Worm (Caenorhabditis elegans) whole organism, late embryonic: ENCODE measurements around the gene T28H11.8.

ENCODE experiments used
- ama-1 ChIP-seq: fragments of 150-350 bp; optimal IDR thresholded peaks from 2 replicates; lab custom pipeline; 2014
- elt-4 ChIP-seq: sonication (generic microtip); optimal IDR thresholded peaks from 2 replicates; lab custom pipeline; 2016; ENCODE audit warnings: missing genetic modification characterization, missing compliant biosample characterization
- fax-1 ChIP-seq: sonication (generic microtip); optimal IDR thresholded peaks from 2 replicates; lab custom pipeline; 2016; ENCODE audit warnings: missing genotype, missing genetic modification characterization, missing compliant biosample characterization
- lin-11 ChIP-seq: fragments of 200-800 bp; sonication (Bioruptor generic); optimal IDR thresholded peaks from 2 replicates; lab custom pipeline; 2018; ENCODE audit warnings: mild to moderate bottlenecking, missing genetic modification characterization, missing compliant biosample characterization
- pha-4 ChIP-seq: fragments of 150-350 bp; optimal IDR thresholded peaks from 2 replicates; lab custom pipeline; 2018; ENCODE audit warnings: missing biosample characterization, missing genetic modification reagents, missing genetic modification characterization
- rnt-1 ChIP-seq: sonication (generic microtip); optimal IDR thresholded peaks from 2 replicates; lab custom pipeline; 2016; ENCODE audit warnings: missing genetic modification characterization, missing compliant biosample characterization
- sox-4 ChIP-seq: sonication (generic microtip); optimal IDR thresholded peaks from 2 replicates; lab custom pipeline; 2017; ENCODE audit warnings: mild to moderate bottlenecking, missing genetic modification characterization, inconsistent platforms, missing compliant biosample characterization

DNA sequence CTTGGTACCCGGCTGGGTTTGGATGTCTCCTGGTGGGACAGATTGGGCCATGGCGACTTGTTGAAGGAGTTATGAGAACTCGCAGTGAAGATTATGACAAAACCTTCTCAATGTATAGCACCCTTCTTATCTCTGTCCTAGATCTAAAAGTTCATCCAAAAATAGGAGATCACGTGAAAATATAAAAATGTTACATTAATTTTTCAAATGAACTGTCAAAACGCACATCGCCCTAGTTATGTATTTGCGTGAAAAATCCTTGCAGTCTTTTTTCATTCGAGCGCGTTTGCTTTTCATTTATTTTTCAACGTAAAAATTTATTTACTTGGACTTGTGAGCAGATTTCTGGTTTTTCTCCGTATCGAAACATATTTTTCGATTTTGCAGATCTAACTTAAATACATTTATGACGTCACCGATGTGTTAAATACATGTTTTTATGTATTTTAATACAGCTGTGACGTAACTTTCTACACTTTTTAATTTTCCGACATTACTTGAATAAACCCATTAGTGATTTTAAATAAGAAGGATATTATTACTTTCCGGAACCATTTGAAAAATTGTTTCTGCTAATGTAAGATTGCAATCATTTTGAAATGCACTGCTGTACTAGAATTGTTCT lies 35.6 kb upstream of the T28H11.8 start, which contains the start of gene msp-55:
- no peak for TF ChIP-seq lin-11 (tag; lab: Kevin White, UChicago)
- no peak for TF ChIP-seq ama-1 (lab: Kevin White, UChicago)
- no peak for TF ChIP-seq elt-4 (tag; lab: Kevin White, UChicago)
- no peak for TF ChIP-seq fax-1
- no peak for TF ChIP-seq rnt-1 (tag; lab: Kevin White, UChicago)
- no peak for TF ChIP-seq sox-4
- TF ChIP-seq pha-4 (tag; lab: Kevin White, UChicago), result no peak
